Worm (Caenorhabditis elegans) whole organism, L4 larva: ENCODE data around the gene F45G2.8.
A peak's percentile ranks its signal among the peaks of the same experiment; 100 is the strongest.

Source experiments
- F26F4.8 ChIP-seq: fragments of 200-800 bp; sonication (Bioruptor generic); conservative IDR thresholded peaks from 2 replicates; pipeline ENCODE4 v1.3.6; 2022; ENCODE audit warnings: missing genetic modification characterization, missing compliant biosample characterization
- F37D6.2 ChIP-seq: sonication (generic microtip); optimal IDR thresholded peaks from 2 replicates; lab custom pipeline; 2016; ENCODE audit warnings: mild to moderate bottlenecking, missing genetic modification characterization, missing compliant biosample characterization
- R02D3.7 ChIP-seq: fragments of 150-350 bp; sonication (generic microtip); optimal IDR thresholded peaks from 3 replicates; lab custom pipeline; 2014; ENCODE audit warnings: missing biosample characterization, missing genetic modification characterization
- Y5F2A.4 ChIP-seq: fragments of 200-800 bp; sonication (Bioruptor generic); optimal IDR thresholded peaks from 2 replicates; lab custom pipeline; 2018; ENCODE audit warnings: mild to moderate bottlenecking, missing genetic modification characterization, missing compliant biosample characterization
- Y75B8A.6 ChIP-seq: fragments of 200-800 bp; sonication (Bioruptor generic); IDR thresholded peaks from 2 replicates; pipeline ENCODE4 v1.3.6; 2022; ENCODE audit warnings: missing genetic modification reagents, missing genetic modification characterization, missing compliant biosample characterization
- ZK546.5 ChIP-seq, 2 experiments: sonication (generic microtip); optimal IDR thresholded peaks; 2 replicates each; lab custom pipeline; 2017; ENCODE audit warnings: missing biosample characterization in 2 of 2, missing genetic modification characterization in 2 of 2
- aha-1 ChIP-seq: fragments of 150-350 bp; peaks from one replicate; lab custom pipeline; 2014; ENCODE audit warnings: missing biosample characterization, missing genetic modification characterization
- ama-1 ChIP-seq: fragments of 150-350 bp; optimal IDR thresholded peaks from 2 replicates; lab custom pipeline; 2014; ENCODE audit warnings: inconsistent platforms, mixed read lengths
- arid-1 ChIP-seq: fragments of 200-800 bp; sonication (Bioruptor generic); conservative IDR thresholded peaks from 2 replicates; pipeline ENCODE4 v1.3.6; 2022; ENCODE audit warnings: missing genetic modification reagents, missing genetic modification characterization, missing compliant biosample characterization
- ces-1 ChIP-seq: fragments of 150-350 bp; sonication (generic microtip); optimal IDR thresholded peaks from 4 replicates; lab custom pipeline; 2014; ENCODE audit warnings: missing biosample characterization, missing genetic modification reagents, missing genetic modification characterization
- daf-16 ChIP-seq, 3 experiments: sonication (generic microtip); optimal IDR thresholded peaks; 2 replicates each; lab custom pipeline; 2016 to 2017; ENCODE audit warnings: missing genetic modification characterization in 3 of 3, missing genetic modification reagents in 3 of 3, mild to moderate bottlenecking in 2 of 3, missing compliant biosample characterization in 2 of 3, missing biosample characterization in 1 of 3, moderate library complexity in 1 of 3
- dpl-1 ChIP-seq: fragments of 150-350 bp; optimal IDR thresholded peaks from 2 replicates; lab custom pipeline; 2014; ENCODE audit warnings: missing biosample characterization, missing genetic modification reagents, missing genetic modification characterization
- dve-1 ChIP-seq: sonication (generic microtip); optimal IDR thresholded peaks from 2 replicates; lab custom pipeline; 2017; ENCODE audit warnings: antibody characterized with exemption, mild to moderate bottlenecking, missing genetic modification characterization, missing compliant biosample characterization; ENCODE audit not compliant: insufficient read depth
- egl-43 ChIP-seq: fragments of 200-800 bp; sonication (Bioruptor generic); IDR thresholded peaks from 2 replicates; pipeline ENCODE4 v1.3.6; 2022; ENCODE audit warnings: missing genetic modification reagents, missing genetic modification characterization, missing compliant biosample characterization
- fkh-10 ChIP-seq: fragments of 150-350 bp; optimal IDR thresholded peaks from 2 replicates; lab custom pipeline; 2014; ENCODE audit warnings: missing biosample characterization, missing genetic modification reagents, missing genetic modification characterization
- hif-1 ChIP-seq, 2 experiments: sonication (generic microtip); optimal IDR thresholded peaks; 2 replicates each; lab custom pipeline; 2016 to 2017; ENCODE audit warnings: missing compliant biosample characterization in 2 of 2, missing genetic modification characterization in 2 of 2, missing genetic modification reagents in 2 of 2, missing genotype in 2 of 2, mild to moderate bottlenecking in 1 of 2
- jun-1 ChIP-seq: fragments of 150-350 bp; optimal IDR thresholded peaks from 2 replicates; lab custom pipeline; 2014; ENCODE audit warnings: missing biosample characterization, missing genetic modification reagents, missing genetic modification characterization
- lin-1 ChIP-seq: fragments of 200-800 bp; sonication (Bioruptor generic); IDR thresholded peaks from 2 replicates; pipeline ENCODE4 v1.3.6; 2022; ENCODE audit warnings: missing genetic modification reagents, missing genetic modification characterization, missing compliant biosample characterization
- lin-15B ChIP-seq: fragments of 150-350 bp; sonication (generic microtip); optimal IDR thresholded peaks from 3 replicates; lab custom pipeline; 2014; ENCODE audit warnings: missing biosample characterization, missing genetic modification characterization
- madf-5 ChIP-seq, 2 experiments: fragments of 200-800 bp; sonication (Bioruptor generic); IDR thresholded peaks; 2 replicates each; pipeline ENCODE4 v1.3.6; 2022; ENCODE audit warnings: missing compliant biosample characterization in 2 of 2, missing genetic modification characterization in 2 of 2
- madf-9 ChIP-seq: fragments of 200-800 bp; sonication (Bioruptor generic); conservative IDR thresholded peaks from 2 replicates; pipeline ENCODE4 v1.3.6; 2022; ENCODE audit warnings: missing genetic modification reagents, missing genetic modification characterization, missing compliant biosample characterization
- mep-1 ChIP-seq: fragments of 150-350 bp; sonication (generic microtip); optimal IDR thresholded peaks from 3 replicates; lab custom pipeline; 2014; ENCODE audit warnings: missing biosample characterization, missing genetic modification characterization
- mes-2 ChIP-seq: sonication (generic microtip); optimal IDR thresholded peaks from 2 replicates; lab custom pipeline; 2016; ENCODE audit warnings: missing genotype, mild to moderate bottlenecking, missing genetic modification characterization, missing compliant biosample characterization; ENCODE audit not compliant: poor library complexity, severe bottlenecking
- mxl-2 ChIP-seq: fragments of 200-800 bp; sonication (Bioruptor generic); conservative IDR thresholded peaks from 2 replicates; pipeline ENCODE4 v1.3.6; 2022; ENCODE audit warnings: missing genetic modification reagents, missing genetic modification characterization, missing compliant biosample characterization
- mxl-3 ChIP-seq: fragments of 200-800 bp; sonication (Bioruptor generic); optimal IDR thresholded peaks from 2 replicates; lab custom pipeline; 2018; ENCODE audit warnings: mild to moderate bottlenecking, missing genetic modification characterization, missing compliant biosample characterization
- nhr-10 ChIP-seq: fragments of 150-350 bp; optimal IDR thresholded peaks from 2 replicates; lab custom pipeline; 2014; ENCODE audit warnings: missing biosample characterization, missing genetic modification characterization
- nhr-102 ChIP-seq: sonication (generic microtip); optimal IDR thresholded peaks from 2 replicates; lab custom pipeline; 2016; ENCODE audit warnings: mild to moderate bottlenecking, missing genetic modification characterization, moderate library complexity, missing compliant biosample characterization
- nhr-11 ChIP-seq: fragments of 150-350 bp; optimal IDR thresholded peaks from 2 replicates; lab custom pipeline; 2014; ENCODE audit warnings: missing biosample characterization, missing genetic modification characterization
- nhr-237 ChIP-seq: sonication (generic microtip); optimal IDR thresholded peaks from 2 replicates; lab custom pipeline; 2017; ENCODE audit warnings: missing biosample characterization, missing genetic modification characterization
- nhr-28 ChIP-seq: fragments of 150-350 bp; optimal IDR thresholded peaks from 2 replicates; lab custom pipeline; 2014; ENCODE audit warnings: missing biosample characterization, missing genetic modification characterization
- nhr-42 ChIP-seq: fragments of 200-800 bp; sonication (Bioruptor generic); IDR thresholded peaks from 2 replicates; pipeline ENCODE4 v1.3.6; 2022; ENCODE audit warnings: missing genetic modification characterization, missing compliant biosample characterization
- nhr-76 ChIP-seq: fragments of 150-350 bp; optimal IDR thresholded peaks from 2 replicates; lab custom pipeline; 2014; ENCODE audit warnings: missing biosample characterization, missing genetic modification characterization
- php-3 ChIP-seq: fragments of 200-800 bp; sonication (Bioruptor generic); IDR thresholded peaks from 2 replicates; pipeline ENCODE4 v1.3.6; 2022; ENCODE audit warnings: missing genetic modification reagents, missing genetic modification characterization, missing compliant biosample characterization
- pqm-1 ChIP-seq: sonication (generic microtip); optimal IDR thresholded peaks from 2 replicates; lab custom pipeline; 2017; ENCODE audit warnings: missing biosample characterization, missing genetic modification characterization
- rbr-2 ChIP-seq: sonication (generic microtip); optimal IDR thresholded peaks from 2 replicates; lab custom pipeline; 2016; ENCODE audit warnings: missing genotype, missing genetic modification characterization, missing compliant biosample characterization
- saeg-2 ChIP-seq: fragments of 200-800 bp; sonication (Bioruptor generic); IDR thresholded peaks from 2 replicates; pipeline ENCODE4 v1.3.6; 2022; ENCODE audit warnings: missing genetic modification reagents, missing genetic modification characterization, missing compliant biosample characterization
- sdz-12 ChIP-seq: fragments of 200-800 bp; sonication (Bioruptor generic); optimal IDR thresholded peaks from 2 replicates; lab custom pipeline; 2018; ENCODE audit warnings: mild to moderate bottlenecking, missing genetic modification characterization, missing compliant biosample characterization
- set-16 ChIP-seq: fragments of 200-800 bp; sonication (Bioruptor generic); IDR thresholded peaks from 2 replicates; pipeline ENCODE4 v1.3.6; 2022; ENCODE audit warnings: missing genetic modification reagents, missing genetic modification characterization, missing compliant biosample characterization
- spr-1 ChIP-seq: sonication (generic microtip); optimal IDR thresholded peaks from 2 replicates; lab custom pipeline; 2016; ENCODE audit warnings: mild to moderate bottlenecking, missing genetic modification characterization, missing compliant biosample characterization
- spr-3 ChIP-seq: fragments of 200-800 bp; sonication (Bioruptor generic); optimal IDR thresholded peaks from 2 replicates; lab custom pipeline; 2018; ENCODE audit warnings: mild to moderate bottlenecking, missing genetic modification characterization, missing compliant biosample characterization
- tag-97 ChIP-seq: fragments of 200-800 bp; sonication (Bioruptor generic); IDR thresholded peaks from 2 replicates; pipeline ENCODE4 v1.3.6; 2022; ENCODE audit warnings: missing genetic modification characterization, missing compliant biosample characterization
- tra-1 ChIP-seq: fragments of 200-800 bp; sonication (Bioruptor generic); IDR thresholded peaks from 2 replicates; pipeline ENCODE4 v1.3.6; 2022; ENCODE audit warnings: missing genetic modification reagents, missing genetic modification characterization, missing compliant biosample characterization
- unc-130 ChIP-seq: sonication (generic microtip); optimal IDR thresholded peaks from 2 replicates; lab custom pipeline; 2016; ENCODE audit warnings: missing genetic modification reagents, missing genetic modification characterization, missing compliant biosample characterization
- unc-39 ChIP-seq: sonication (generic microtip); optimal IDR thresholded peaks from 2 replicates; lab custom pipeline; 2017; ENCODE audit warnings: missing biosample characterization, missing genetic modification characterization
- unc-62 ChIP-seq, 3 experiments: fragments of 150-350 bp in 1 of 3; sonication (generic microtip); optimal IDR thresholded peaks in 2 of 3; peaks in 1 of 3; 1 replicate in 1 of 3; 2 replicates in 2 of 3; lab custom pipeline; 2014 to 2017; ENCODE audit warnings: missing biosample characterization in 3 of 3, missing genetic modification characterization in 3 of 3, missing genetic modification reagents in 3 of 3, missing genotype in 1 of 3
- vab-7 ChIP-seq: fragments of 200-800 bp; sonication (Bioruptor generic); IDR thresholded peaks from 2 replicates; pipeline ENCODE4 v1.3.6; 2022; ENCODE audit warnings: missing genetic modification reagents, missing genetic modification characterization, missing compliant biosample characterization
- zag-1 ChIP-seq: fragments of 150-350 bp; optimal IDR thresholded peaks from 2 replicates; lab custom pipeline; 2014; ENCODE audit warnings: missing biosample characterization, missing genetic modification characterization
- zfp-3 ChIP-seq: fragments of 200-800 bp; sonication (Bioruptor generic); conservative IDR thresholded peaks from 2 replicates; pipeline ENCODE4 v1.3.6; 2022; ENCODE audit warnings: missing genetic modification reagents, missing genetic modification characterization, missing compliant biosample characterization
- zip-11 ChIP-seq: fragments of 200-800 bp; sonication (Bioruptor generic); IDR thresholded peaks from 2 replicates; pipeline ENCODE4 v1.3.6; 2022; ENCODE audit warnings: missing genetic modification characterization, missing compliant biosample characterization

The F45G2.8 gene

DNA sequence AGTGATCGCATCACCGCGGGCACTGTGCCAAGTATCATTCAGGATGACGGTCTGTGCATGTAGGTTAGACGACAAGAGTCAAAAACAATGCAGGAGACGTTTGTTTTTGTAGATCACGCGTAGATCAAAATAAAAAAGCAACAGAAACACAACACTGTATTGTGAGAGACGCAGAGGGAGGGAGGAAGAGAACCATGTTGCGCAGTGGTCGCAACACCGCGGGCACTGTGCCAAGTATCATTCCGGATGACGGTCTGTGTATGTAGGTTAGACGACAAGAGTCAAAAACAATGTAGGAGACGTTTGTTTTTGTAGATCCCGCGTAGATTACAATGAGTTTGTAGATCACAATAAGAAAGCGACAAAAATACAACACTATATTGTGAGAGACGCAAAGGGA lies 16.5 kb downstream of the F45G2.8 start (continued):
- TF ChIP-seq nhr-10 (tag; lab: Kevin White, UChicago): no peak

- TF ChIP-seq spr-1 (peak; percentile 9), jun-1 (tag; lab: Kevin White, UChicago) (no peak), php-3 (GFP tag; lab: Robert Waterston, UW) (no peak), ama-1 (lab: Kevin White, UChicago) (no peak), ZK546.5 (tag; optimal IDR thresholded peaks at IDR 0.05; lab: Kevin White, UChicago) (no peak), hif-1 (tag; optimal IDR thresholded peaks at IDR 0.05; lab: Kevin White, UChicago) (no peak), nhr-237 (tag; lab: Kevin White, UChicago) (no peak), fkh-10 (GFP tag; lab: Kevin White, UChicago) (no peak), dpl-1 (GFP tag; lab: Kevin White, UChicago) (no peak), unc-62 (GFP tag; optimal IDR thresholded peaks at IDR 0.05 in 1 of 2; lab: Kevin White, UChicago) (no peak), unc-62 (tag; optimal IDR thresholded peaks at IDR 0.05; lab: Kevin White, UChicago) (no peak), spr-3 (peak; percentile 28), nhr-102 (tag; lab: Kevin White, UChicago) (no peak), mxl-3 (no peak), aha-1 (tag; lab: Kevin White, UChicago) (no peak), tra-1 (GFP tag; lab: Robert Waterston, UW) (0 out of 2 replicates have a peak, but pooled peaks have one; percentile 12), mes-2 (tag; lab: Kevin White, UChicago) (peak; percentile 40), ces-1 (GFP tag; lab: Kevin White, UChicago) (no peak), Y75B8A.6 (GFP tag; lab: Robert Waterston, UW) (0 out of 2 replicates have a peak, but pooled peaks have one; percentile 28), F37D6.2 (no peak), nhr-42 (no peak), pqm-1 (tag; lab: Kevin White, UChicago) (no peak), rbr-2 (no peak), mep-1 (tag; lab: Kevin White, UChicago) (no peak), nhr-28 (no peak), R02D3.7 (tag; lab: Kevin White, UChicago) (no peak), lin-15B (tag; lab: Kevin White, UChicago) (no peak), unc-130 (GFP tag; lab: Kevin White, UChicago) (no peak), madf-5 (GFP tag; IDR thresholded peaks at IDR 0.05; lab: Robert Waterston, UW) (no peak), egl-43 (GFP tag; lab: Robert Waterston, UW) (no peak; the same call in 1 of the 2 replicates), arid-1 (GFP tag; lab: Robert Waterston, UW) (no peak; the same call in 1 of the 2 replicates), lin-1 (GFP tag; lab: Robert Waterston, UW) (no peak), mxl-2 (GFP tag; lab: Robert Waterston, UW) (no peak), zip-11 (no peak), tag-97 (no peak), saeg-2 (no peak), vab-7 (GFP tag; lab: Robert Waterston, UW) (peak; percentile 62; the same call in 1 of the 2 replicates), sdz-12 (GFP tag; lab: Kevin White, UChicago) (no peak), madf-9 (no peak; the same call in 1 of the 2 replicates), zag-1 (tag; lab: Kevin White, UChicago) (no peak), nhr-11 (tag; lab: Kevin White, UChicago) (no peak), Y5F2A.4 (GFP tag; lab: Kevin White, UChicago) (no peak), F26F4.8 (GFP tag; lab: Robert Waterston, UW) (0 out of 2 replicates have a peak, but pooled peaks have one; percentile 31), unc-39 (no peak), set-16 (GFP tag; lab: Robert Waterston, UW) (no peak), dve-1 (no peak), zfp-3 (no peak), daf-16 (GFP tag; optimal IDR thresholded peaks at IDR 0.05; lab: Kevin White, UChicago) (peak in 1 of 2 experiments; percentile 42), daf-16 (tag; optimal IDR thresholded peaks at IDR 0.05; lab: Kevin White, UChicago) (no peak), nhr-76 (no peak)
Observed at ce11 chrIII:13411202-13411601, 24.3 kb downstream of the F45G2.8 start.
